Worm (Caenorhabditis elegans) whole organism, L2 larva: ENCODE measurements around the gene epic-3.

Experiments used
- C34F6.9 ChIP-seq: fragments of 150-350 bp; optimal IDR thresholded peaks from 2 replicates; lab custom pipeline; 2014; ENCODE audit warnings: missing biosample characterization, missing genetic modification characterization
- F13H6.1 ChIP-seq: sonication (generic microtip); optimal IDR thresholded peaks from 2 replicates; lab custom pipeline; 2016; ENCODE audit warnings: missing genetic modification characterization, missing compliant biosample characterization
- R02D3.7 ChIP-seq: fragments of 150-350 bp; optimal IDR thresholded peaks from 2 replicates; lab custom pipeline; 2014; ENCODE audit warnings: missing biosample characterization, missing genetic modification characterization
- Y55F3AM.14 ChIP-seq: fragments of 200-800 bp; sonication (Bioruptor generic); optimal IDR thresholded peaks from 2 replicates; lab custom pipeline; 2018; ENCODE audit warnings: mild to moderate bottlenecking, missing genetic modification characterization, missing compliant biosample characterization
- aly-2 ChIP-seq: fragments of 150-350 bp; optimal IDR thresholded peaks from 2 replicates; lab custom pipeline; 2014; ENCODE audit warnings: missing biosample characterization, missing genetic modification characterization
- blmp-1 ChIP-seq: sonication (generic microtip); optimal IDR thresholded peaks from 2 replicates; lab custom pipeline; 2017; ENCODE audit warnings: missing genetic modification characterization, mild to moderate bottlenecking, missing compliant biosample characterization, antibody characterized with exemption, moderate library complexity; ENCODE audit not compliant: insufficient read depth
- ceh-16 ChIP-seq: fragments of 150-350 bp; optimal IDR thresholded peaks from 2 replicates; lab custom pipeline; 2014; ENCODE audit warnings: missing biosample characterization, missing genetic modification characterization
- ceh-82 ChIP-seq: fragments of 150-350 bp; optimal IDR thresholded peaks from 2 replicates; lab custom pipeline; 2014; ENCODE audit warnings: missing biosample characterization, missing genetic modification characterization
- crh-2 ChIP-seq: sonication (generic microtip); optimal IDR thresholded peaks from 2 replicates; lab custom pipeline; 2017; ENCODE audit warnings: missing biosample characterization, missing genetic modification characterization
- dmd-4 ChIP-seq: sonication (generic microtip); optimal IDR thresholded peaks from 2 replicates; lab custom pipeline; 2017; ENCODE audit warnings: missing biosample characterization, missing genetic modification characterization
- egl-27 ChIP-seq: sonication (generic microtip); optimal IDR thresholded peaks from 3 replicates; lab custom pipeline; 2017; ENCODE audit warnings: missing biosample characterization, missing genetic modification reagents, missing genetic modification characterization
- elt-1 ChIP-seq: fragments of 150-350 bp; optimal IDR thresholded peaks from 2 replicates; lab custom pipeline; 2014; ENCODE audit warnings: missing biosample characterization, missing genetic modification characterization
- elt-3 ChIP-seq: sonication (generic microtip); optimal IDR thresholded peaks from 2 replicates; lab custom pipeline; 2017; ENCODE audit warnings: missing biosample characterization, missing genetic modification characterization
- lin-13 ChIP-seq: fragments of 150-350 bp; optimal IDR thresholded peaks from 2 replicates; lab custom pipeline; 2014; ENCODE audit warnings: missing biosample characterization, missing genetic modification reagents, missing genetic modification characterization
- lsy-2 ChIP-seq, 2 experiments: fragments of 150-350 bp in 1 of 2; sonication (generic microtip) in 1 of 2; optimal IDR thresholded peaks; 2 replicates each; lab custom pipeline; 2014 to 2017; ENCODE audit warnings: missing biosample characterization in 2 of 2, missing genetic modification characterization in 2 of 2
- mab-5 ChIP-seq: fragments of 150-350 bp; optimal IDR thresholded peaks from 2 replicates; lab custom pipeline; 2014; ENCODE audit warnings: missing biosample characterization, missing genetic modification characterization
- mbf-1 ChIP-seq: sonication (generic microtip); optimal IDR thresholded peaks from 2 replicates; lab custom pipeline; 2017; ENCODE audit warnings: missing biosample characterization, missing genetic modification characterization
- nhr-11 ChIP-seq: fragments of 150-350 bp; optimal IDR thresholded peaks from 2 replicates; lab custom pipeline; 2014; ENCODE audit warnings: missing biosample characterization, missing genetic modification characterization
- nhr-12 ChIP-seq: fragments of 150-350 bp; optimal IDR thresholded peaks from 2 replicates; lab custom pipeline; 2014; ENCODE audit warnings: missing biosample characterization, missing genetic modification characterization
- nhr-21 ChIP-seq: fragments of 150-350 bp; optimal IDR thresholded peaks from 2 replicates; lab custom pipeline; 2014; ENCODE audit warnings: missing biosample characterization, missing genetic modification characterization
- nhr-23 ChIP-seq: fragments of 150-350 bp; optimal IDR thresholded peaks from 2 replicates; lab custom pipeline; 2014; ENCODE audit warnings: missing biosample characterization, missing genetic modification reagents, missing genetic modification characterization
- nhr-237 ChIP-seq: fragments of 150-350 bp; optimal IDR thresholded peaks from 2 replicates; lab custom pipeline; 2014; ENCODE audit warnings: missing biosample characterization, missing genetic modification characterization
- nhr-25 ChIP-seq: fragments of 150-350 bp; sonication (generic microtip); optimal IDR thresholded peaks from 3 replicates; lab custom pipeline; 2014; ENCODE audit warnings: missing biosample characterization, missing genetic modification characterization
- nhr-77 ChIP-seq: fragments of 150-350 bp; optimal IDR thresholded peaks from 2 replicates; lab custom pipeline; 2014; ENCODE audit warnings: missing biosample characterization, missing genetic modification characterization
- peb-1 ChIP-seq: fragments of 150-350 bp; optimal IDR thresholded peaks from 2 replicates; lab custom pipeline; 2014; ENCODE audit warnings: missing biosample characterization, missing genetic modification characterization
- sem-4 ChIP-seq: fragments of 150-350 bp; optimal IDR thresholded peaks from 2 replicates; lab custom pipeline; 2014; ENCODE audit warnings: missing biosample characterization, missing genetic modification reagents, missing genetic modification characterization
- skn-1 ChIP-seq: sonication (generic microtip); optimal IDR thresholded peaks from 2 replicates; lab custom pipeline; 2017; ENCODE audit warnings: missing biosample characterization, missing genetic modification characterization
- sma-3 ChIP-seq: sonication (generic microtip); optimal IDR thresholded peaks from 2 replicates; lab custom pipeline; 2016; ENCODE audit warnings: missing genetic modification reagents, missing genetic modification characterization, missing compliant biosample characterization
- sma-9 ChIP-seq, 2 experiments: fragments of 150-350 bp in 1 of 2; sonication (generic microtip) in 1 of 2; optimal IDR thresholded peaks; 2 replicates each; lab custom pipeline; 2014 to 2016; ENCODE audit warnings: missing genetic modification characterization in 2 of 2, mild to moderate bottlenecking in 1 of 2, missing biosample characterization in 1 of 2, missing compliant biosample characterization in 1 of 2, missing genetic modification reagents in 1 of 2, moderate library complexity in 1 of 2
- snpc-4 ChIP-seq: fragments of 150-350 bp; optimal IDR thresholded peaks from 2 replicates; lab custom pipeline; 2014; ENCODE audit warnings: missing biosample characterization, missing genetic modification characterization
- unc-39 ChIP-seq: fragments of 150-350 bp; optimal IDR thresholded peaks from 2 replicates; lab custom pipeline; 2014; ENCODE audit warnings: missing biosample characterization, missing genetic modification characterization
- unc-55 ChIP-seq: fragments of 150-350 bp; sonication (generic microtip); optimal IDR thresholded peaks from 3 replicates; lab custom pipeline; 2014; ENCODE audit warnings: missing biosample characterization, missing genetic modification reagents, missing genetic modification characterization
- unc-62 ChIP-seq: fragments of 150-350 bp; optimal IDR thresholded peaks from 2 replicates; lab custom pipeline; 2014; ENCODE audit warnings: missing biosample characterization, missing genetic modification reagents, missing genetic modification characterization
- zag-1 ChIP-seq: fragments of 150-350 bp; optimal IDR thresholded peaks from 2 replicates; lab custom pipeline; 2014; ENCODE audit warnings: missing biosample characterization, missing genetic modification characterization
- ztf-4 ChIP-seq: fragments of 150-350 bp; optimal IDR thresholded peaks from 2 replicates; lab custom pipeline; 2014; ENCODE audit warnings: missing biosample characterization, missing genetic modification characterization

The epic-3 gene

ce11 chrIV:1745453-1746051 is 21.4 kb upstream of the epic-3 start, which contains the start of the genes Y41D4A.6 and Y41D4A.4 (continued):
- peak; percentile 100 for TF ChIP-seq crh-2
- TF ChIP-seq nhr-25 (tag; lab: Kevin White, UChicago): peak; percentile 72
- TF ChIP-seq skn-1 (tag; lab: Kevin White, UChicago): no peak

ce11 chrIV:1740105-1741023 is 16.2 kb upstream of the epic-3 start, which contains the start of gene ptpn-22:
ptpn-22 (minus strand) TSS chrIV:1740262.
- TF ChIP-seq nhr-11 (tag; lab: Kevin White, UChicago) (no peak), lsy-2 (tag; optimal IDR thresholded peaks at IDR 0.05; lab: Kevin White, UChicago) (no peak), nhr-12 (tag; lab: Kevin White, UChicago) (no peak), blmp-1 (tag; lab: Kevin White, UChicago) (no peak), R02D3.7 (tag; lab: Kevin White, UChicago) (no peak), elt-3 (no peak), zag-1 (no peak), F13H6.1 (tag; lab: Kevin White, UChicago) (no peak), mbf-1 (tag; lab: Kevin White, UChicago) (no peak), nhr-237 (tag; lab: Kevin White, UChicago) (no peak), peb-1 (tag; lab: Kevin White, UChicago) (no peak), sem-4 (tag; lab: Kevin White, UChicago) (no peak), lin-13 (no peak), sma-3 (GFP tag; lab: Kevin White, UChicago) (no peak), Y55F3AM.14 (no peak), snpc-4 (tag; lab: Kevin White, UChicago) (no peak), nhr-77 (tag; lab: Kevin White, UChicago) (no peak), egl-27 (tag; lab: Kevin White, UChicago) (no peak)

- TF ChIP-seq R02D3.7 (tag; lab: Kevin White, UChicago): no peak
Measured at ce11 chrIV:1739366-1740104, 15.4 kb upstream of the epic-3 start.

- no peak for TF ChIP-seq F13H6.1 (tag; lab: Kevin White, UChicago)
- no peak for TF ChIP-seq nhr-77 (tag; lab: Kevin White, UChicago)
- TF ChIP-seq lsy-2 (tag; optimal IDR thresholded peaks at IDR 0.05; lab: Kevin White, UChicago): no peak
- TF ChIP-seq ceh-16 (tag; lab: Kevin White, UChicago): no peak
- peak; percentile 9 for TF ChIP-seq ztf-4 (tag; lab: Kevin White, UChicago)
- peak; percentile 5 for TF ChIP-seq C34F6.9 (tag; lab: Kevin White, UChicago)
- no peak for TF ChIP-seq ceh-82 (tag; lab: Kevin White, UChicago)
- no peak for TF ChIP-seq aly-2
- no peak for TF ChIP-seq nhr-25 (tag; lab: Kevin White, UChicago)
- no peak for TF ChIP-seq unc-55 (GFP tag; lab: Kevin White, UChicago)
- TF ChIP-seq unc-62 (GFP tag; lab: Kevin White, UChicago): no peak
- no peak for TF ChIP-seq mab-5
- TF ChIP-seq sma-9 (GFP tag; optimal IDR thresholded peaks at IDR 0.05; lab: Kevin White, UChicago): peak; percentile 2
- no peak for TF ChIP-seq sma-9 (tag; optimal IDR thresholded peaks at IDR 0.05; lab: Kevin White, UChicago)
- TF ChIP-seq dmd-4: no peak
- TF ChIP-seq nhr-237 (tag; lab: Kevin White, UChicago): no peak
- no peak for TF ChIP-seq Y55F3AM.14
- no peak for TF ChIP-seq unc-39
- TF ChIP-seq nhr-21 (tag; lab: Kevin White, UChicago): no peak
- TF ChIP-seq nhr-23 (tag; lab: Kevin White, UChicago): no peak
- no peak for TF ChIP-seq elt-1 (tag; lab: Kevin White, UChicago)
Measured at ce11 chrIV:1738892-1739291, 14.7 kb upstream of the epic-3 start.
